Worm (Caenorhabditis elegans): ENCODE data around the gene T05C7.4.
A peak's percentile ranks its signal among the peaks of the same experiment; 100 is the strongest.

T05C7.4 gene

ce11 chrIV:53539-53938 lies at the start of gene T05C7.4:
Gene T05C7.4 (minus strand): TSS chrIV:53639.
- no peak for TF ChIP-seq pha-2 (tag; optimal IDR thresholded peaks at IDR 0.05)
- TF ChIP-seq tbx-2 (tag; optimal IDR thresholded peaks at IDR 0.05), result no peak
- no peak for TF ChIP-seq hlh-6 (tag; optimal IDR thresholded peaks at IDR 0.05)
- TF ChIP-seq hlh-8 (tag; optimal IDR thresholded peaks at IDR 0.05), result no peak
- no peak for TF ChIP-seq fkh-10 (GFP tag; optimal IDR thresholded peaks at IDR 0.05)
- no peak for TF ChIP-seq K02D7.2 (tag; optimal IDR thresholded peaks at IDR 0.05)
- TF ChIP-seq madf-2 (tag; optimal IDR thresholded peaks at IDR 0.05), result no peak
- TF ChIP-seq ets-4 (tag; optimal IDR thresholded peaks at IDR 0.05), result no peak
- no peak for TF ChIP-seq ceh-31 (tag; optimal IDR thresholded peaks at IDR 0.05)
- no peak for TF ChIP-seq sdc-2 (tag; optimal IDR thresholded peaks at IDR 0.05)
- no peak for TF ChIP-seq unc-42 (tag; optimal IDR thresholded peaks at IDR 0.05)
- no peak for TF ChIP-seq ahr-1 (tag; optimal IDR thresholded peaks at IDR 0.05)
- TF ChIP-seq unc-55 (GFP tag; optimal IDR thresholded peaks at IDR 0.05), result no peak
- no peak for TF ChIP-seq elt-2 (tag; optimal IDR thresholded peaks at IDR 0.05)
- no peak for TF ChIP-seq eyg-1 (tag; optimal IDR thresholded peaks at IDR 0.05)
- TF ChIP-seq ceh-30 (tag; optimal IDR thresholded peaks at IDR 0.05), result no peak

- no peak for TF ChIP-seq fkh-10 (GFP tag; optimal IDR thresholded peaks at IDR 0.05)
- TF ChIP-seq hlh-6 (tag; optimal IDR thresholded peaks at IDR 0.05), result no peak
- no peak for TF ChIP-seq ztf-16 (tag; optimal IDR thresholded peaks at IDR 0.05)
- TF ChIP-seq rnt-1 (tag; optimal IDR thresholded peaks at IDR 0.05), result no peak
- TF ChIP-seq C38D4.7 (GFP tag; optimal IDR thresholded peaks at IDR 0.05), result no peak
- TF ChIP-seq hlh-15 (tag; optimal IDR thresholded peaks at IDR 0.05), result no peak
- TF ChIP-seq pqm-1 (tag; optimal IDR thresholded peaks at IDR 0.05), result no peak
- TF ChIP-seq ceh-31 (tag; optimal IDR thresholded peaks at IDR 0.05), result no peak
- no peak for TF ChIP-seq ceh-9 (tag; optimal IDR thresholded peaks at IDR 0.05)
- TF ChIP-seq fax-1 (tag; optimal IDR thresholded peaks at IDR 0.05), result no peak
- no peak for TF ChIP-seq C08G9.2 (tag; optimal IDR thresholded peaks at IDR 0.05)
- no peak for TF ChIP-seq F13H6.1 (tag; optimal IDR thresholded peaks at IDR 0.05)
- no peak for TF ChIP-seq dve-1 (tag; optimal IDR thresholded peaks at IDR 0.05)
- TF ChIP-seq unc-3 (GFP tag; conservative IDR thresholded peaks at IDR 0.05), result no peak
- TF ChIP-seq unc-3 (tag; optimal IDR thresholded peaks at IDR 0.05), result no peak
- no peak for TF ChIP-seq ceh-22 (tag; optimal IDR thresholded peaks at IDR 0.05)
- no peak for TF ChIP-seq ahr-1 (tag; optimal IDR thresholded peaks at IDR 0.05)
- TF ChIP-seq ceh-18 (tag; optimal IDR thresholded peaks at IDR 0.05), result no peak
- no peak for TF ChIP-seq ama-1 (optimal IDR thresholded peaks at IDR 0.05)
- TF ChIP-seq pat-9 (tag; optimal IDR thresholded peaks at IDR 0.05), result no peak
- TF ChIP-seq hlh-8 (tag; optimal IDR thresholded peaks at IDR 0.05), result no peak
These were observed 49.4 kb upstream of the T05C7.4 start for ce11 chrIV:102848-103247.

DNA sequence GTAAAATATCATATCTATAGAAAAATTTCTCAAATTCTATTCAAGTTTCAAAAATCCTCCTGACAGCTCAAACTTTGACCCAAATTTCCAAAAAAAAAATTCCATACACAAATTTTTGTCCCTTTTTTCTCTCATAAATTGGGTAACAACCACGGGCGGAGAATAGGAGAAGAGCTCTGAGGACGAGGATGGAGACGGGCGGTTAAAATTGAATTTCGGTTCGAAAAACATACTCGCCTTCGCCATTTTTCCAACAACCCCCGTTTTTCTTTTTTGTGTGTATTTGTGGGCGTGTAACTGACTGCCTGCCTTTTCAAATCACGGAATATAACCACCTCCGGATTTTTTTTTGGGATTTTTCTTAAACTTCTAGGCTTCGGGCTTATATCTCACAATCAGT lies 44.2 kb upstream of the T05C7.4 start:
- TF ChIP-seq fkh-6 (tag; optimal IDR thresholded peaks at IDR 0.05) (no peak), ceh-48 (tag; optimal IDR thresholded peaks at IDR 0.05) (no peak), pha-4 (tag; optimal IDR thresholded peaks at IDR 0.05) (no peak), unc-42 (tag; optimal IDR thresholded peaks at IDR 0.05) (peak; percentile 74)

DNA sequence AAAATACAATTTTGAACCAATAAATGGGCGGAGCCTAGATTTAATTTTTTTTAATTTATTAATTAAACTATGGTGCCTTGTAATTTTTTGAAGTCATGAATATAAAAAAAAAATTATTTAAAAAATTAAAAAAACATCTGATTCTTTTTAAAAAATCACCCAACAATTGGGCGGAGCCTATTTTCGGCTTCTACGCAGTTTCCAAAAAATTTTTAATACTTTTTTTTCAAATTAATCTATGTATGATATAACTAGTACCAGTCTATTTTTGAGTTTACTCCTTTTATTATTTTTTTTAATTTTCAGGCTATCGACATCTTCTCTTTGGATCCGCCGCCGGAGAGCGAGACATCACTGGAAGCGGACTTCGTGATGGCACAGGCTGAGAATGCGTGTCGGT lies 38.2 kb upstream of the T05C7.4 start, which contains the start of gene tpa-1:
tpa-1 (plus strand) TSS at position 301 of the 400 bp plus-strand sequence.
- TF ChIP-seq hlh-13 (GFP tag; optimal IDR thresholded peaks at IDR 0.05) (no peak), hlh-6 (tag; optimal IDR thresholded peaks at IDR 0.05) (no peak), fkh-6 (tag; optimal IDR thresholded peaks at IDR 0.05) (no peak), elt-2 (tag; optimal IDR thresholded peaks at IDR 0.05) (no peak), ceh-19 (GFP tag; optimal IDR thresholded peaks at IDR 0.05) (no peak), Y22D7AL.16 (tag; optimal IDR thresholded peaks at IDR 0.05) (no peak), ceh-31 (tag; optimal IDR thresholded peaks at IDR 0.05) (no peak), unc-86 (tag; optimal IDR thresholded peaks at IDR 0.05) (no peak), ceh-24 (tag; optimal IDR thresholded peaks at IDR 0.05) (no peak)
